Worm (Caenorhabditis elegans): ENCODE data around the gene pfd-5.

The pfd-5 gene

DNA sequence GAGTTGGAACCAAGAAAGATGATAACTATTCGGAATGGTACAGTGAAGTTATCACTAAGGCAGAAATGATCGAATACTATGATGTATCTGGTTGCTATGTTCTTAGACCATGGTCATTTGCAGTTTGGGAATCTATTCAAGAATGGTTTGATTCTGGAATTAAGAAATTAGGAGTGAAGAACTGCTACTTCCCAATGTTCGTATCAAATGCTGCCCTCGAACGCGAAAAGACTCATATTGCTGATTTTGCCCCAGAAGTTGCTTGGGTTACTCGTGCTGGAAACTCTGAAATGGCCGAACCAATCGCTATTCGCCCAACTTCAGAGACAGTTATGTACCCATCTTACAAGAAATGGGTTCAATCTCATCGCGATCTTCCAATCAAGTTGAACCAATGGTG, 40.7 kb upstream of the pfd-5 start:
- TF ChIP-seq elt-1 (tag; optimal IDR thresholded peaks at IDR 0.05) (no peak), fos-1 (tag; optimal IDR thresholded peaks at IDR 0.05) (no peak), fkh-10 (GFP tag; optimal IDR thresholded peaks at IDR 0.05) (no peak), nhr-25 (tag; optimal IDR thresholded peaks at IDR 0.05) (no peak), nhr-77 (tag; optimal IDR thresholded peaks at IDR 0.05) (no peak), mml-1 (tag; optimal IDR thresholded peaks at IDR 0.05) (no peak), pha-4 (tag; optimal IDR thresholded peaks at IDR 0.05) (no peak), ceh-28 (tag; optimal IDR thresholded peaks at IDR 0.05) (no peak), nhr-23 (tag; optimal IDR thresholded peaks at IDR 0.05) (no peak), daf-12 (tag; optimal IDR thresholded peaks at IDR 0.05) (no peak), snpc-4 (tag; optimal IDR thresholded peaks at IDR 0.05) (no peak), elt-3 (tag; optimal IDR thresholded peaks at IDR 0.05) (no peak), skn-1 (tag; optimal IDR thresholded peaks at IDR 0.05) (no peak), ceh-16 (tag; optimal IDR thresholded peaks at IDR 0.05) (no peak), ama-1 (optimal IDR thresholded peaks at IDR 0.05) (no peak), zag-1 (tag; optimal IDR thresholded peaks at IDR 0.05) (no peak), ztf-11 (tag; optimal IDR thresholded peaks at IDR 0.05) (no peak), aly-2 (tag; optimal IDR thresholded peaks at IDR 0.05) (no peak)

DNA sequence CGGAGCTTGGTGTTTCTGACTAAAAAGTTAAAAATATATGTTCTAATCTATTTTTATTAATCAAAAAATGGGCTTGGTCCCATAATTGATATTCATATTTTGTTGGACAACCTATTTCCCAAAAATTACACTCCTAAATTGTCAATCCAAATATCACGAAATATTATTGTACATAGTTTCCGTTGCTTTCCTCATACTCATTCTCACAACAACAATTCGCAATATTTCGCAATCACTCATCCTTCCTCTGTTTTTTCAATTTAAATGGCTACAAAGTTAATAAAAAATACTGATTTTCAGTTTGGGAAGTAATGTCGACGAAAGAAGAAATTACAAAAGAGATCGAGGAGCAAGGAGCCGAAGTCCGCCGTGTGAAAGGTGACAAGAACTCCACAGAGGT, 40.0 kb upstream of the pfd-5 start, which contains the start of gene pars-1:
pars-1 (plus strand) TSS at position 301 of the 400 bp plus-strand sequence.
- TF ChIP-seq snpc-4 (tag; optimal IDR thresholded peaks at IDR 0.05) (no peak), ceh-82 (tag; optimal IDR thresholded peaks at IDR 0.05) (no peak), pha-4 (tag; optimal IDR thresholded peaks at IDR 0.05) (no peak), unc-39 (tag; optimal IDR thresholded peaks at IDR 0.05) (no peak), nhr-12 (tag; optimal IDR thresholded peaks at IDR 0.05) (no peak), nhr-11 (tag; optimal IDR thresholded peaks at IDR 0.05) (no peak), fkh-10 (GFP tag; optimal IDR thresholded peaks at IDR 0.05) (no peak), sea-2 (GFP tag; optimal IDR thresholded peaks at IDR 0.05) (no peak), mml-1 (tag; optimal IDR thresholded peaks at IDR 0.05) (no peak), daf-12 (tag; optimal IDR thresholded peaks at IDR 0.05) (no peak)

DNA sequence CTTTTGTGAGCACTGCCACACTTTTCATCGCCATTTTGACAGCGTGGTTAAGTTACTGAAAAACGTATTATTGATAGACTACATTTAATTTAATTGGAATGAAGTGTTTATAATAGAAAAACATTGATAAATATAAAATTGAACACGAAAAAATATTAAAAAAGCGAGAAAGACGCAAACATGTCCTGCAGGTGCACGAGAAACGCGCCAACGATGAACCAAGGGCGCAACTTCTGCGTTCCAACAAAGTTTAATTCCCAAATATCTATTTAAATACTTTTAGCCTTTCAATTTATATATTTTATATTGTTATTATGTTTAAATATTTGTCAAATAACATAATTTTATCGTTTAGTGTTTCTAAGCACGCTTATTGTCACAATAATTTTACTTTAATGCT, 35.5 kb upstream of the pfd-5 start, which contains the start of gene ndus-8:
ndus-8 (minus strand) TSS at position 55 of the 400 bp plus-strand sequence.
- TF ChIP-seq pqm-1 (tag; optimal IDR thresholded peaks at IDR 0.05) (no peak), nhr-43 (tag; optimal IDR thresholded peaks at IDR 0.05; ENCODE audit: poor library complexity, severe bottlenecking) (peak; percentile 44), ceh-16 (tag; optimal IDR thresholded peaks at IDR 0.05) (no peak), jun-1 (tag; optimal IDR thresholded peaks at IDR 0.05) (peak; percentile 25), hmg-11 (tag; optimal IDR thresholded peaks at IDR 0.05) (peak; percentile 45), nhr-25 (tag; optimal IDR thresholded peaks at IDR 0.05) (peak; percentile 44), ZK546.5 (tag; optimal IDR thresholded peaks at IDR 0.05) (no peak), nhr-28 (tag; optimal IDR thresholded peaks at IDR 0.05) (no peak), fos-1 (tag; optimal IDR thresholded peaks at IDR 0.05) (no peak), snpc-4 (tag; optimal IDR thresholded peaks at IDR 0.05) (peak; percentile 90), fkh-10 (GFP tag; optimal IDR thresholded peaks at IDR 0.05) (no peak), ztf-4 (tag; optimal IDR thresholded peaks at IDR 0.05) (no peak), egl-5 (tag; optimal IDR thresholded peaks at IDR 0.05) (peak; percentile 5), lin-39 (tag; optimal IDR thresholded peaks at IDR 0.05) (peak; percentile 24), elt-2 (tag; optimal IDR thresholded peaks at IDR 0.05) (peak; percentile 32), unc-62 (GFP tag; optimal IDR thresholded peaks at IDR 0.05) (no peak), nhr-23 (tag; optimal IDR thresholded peaks at IDR 0.05) (peak; percentile 89), lin-15B (tag; optimal IDR thresholded peaks at IDR 0.05) (peak; percentile 64), lsy-12 (tag; optimal IDR thresholded peaks at IDR 0.05) (peak; percentile 30), aly-2 (tag; optimal IDR thresholded peaks at IDR 0.05) (no peak), elt-1 (tag; optimal IDR thresholded peaks at IDR 0.05) (no peak), pha-4 (tag; optimal IDR thresholded peaks at IDR 0.05) (peak; percentile 88), ceh-28 (tag; optimal IDR thresholded peaks at IDR 0.05) (peak; percentile 7), zag-1 (tag; optimal IDR thresholded peaks at IDR 0.05) (no peak), nhr-12 (tag; optimal IDR thresholded peaks at IDR 0.05) (no peak), elt-3 (tag; optimal IDR thresholded peaks at IDR 0.05) (no peak), nfya-1 (tag; optimal IDR thresholded peaks at IDR 0.05; ENCODE audit: insufficient read depth) (peak; percentile 52), nhr-11 (tag; optimal IDR thresholded peaks at IDR 0.05) (no peak), tbx-2 (tag; optimal IDR thresholded peaks at IDR 0.05) (no peak)

All from whole organism, L3 larva.